Fruit fly (Drosophila melanogaster): Measurements from ENCODE around the gene narya.

narya gene

dm6 chrX:19496808-19497259, 22.0 kb downstream of the narya start:
- TF ChIP-seq CTCF (optimal IDR thresholded peaks at IDR 0.05) = no peak
- TF ChIP-seq CG8478 (optimal IDR thresholded peaks at IDR 0.05) = no peak

dm6 chrX:19497782-19498440, 23.0 kb downstream of the narya start:
- TF ChIP-seq CTCF (optimal IDR thresholded peaks at IDR 0.05) = no peak
- TF ChIP-seq CG8478 (optimal IDR thresholded peaks at IDR 0.05) = no peak

- no peak for TF ChIP-seq CG8478 (optimal IDR thresholded peaks at IDR 0.05)
- TF ChIP-seq CTCF (optimal IDR thresholded peaks at IDR 0.05) = no peak
Measured at dm6 chrX:19498755-19499321, 24.0 kb downstream of the narya start.

DNA sequence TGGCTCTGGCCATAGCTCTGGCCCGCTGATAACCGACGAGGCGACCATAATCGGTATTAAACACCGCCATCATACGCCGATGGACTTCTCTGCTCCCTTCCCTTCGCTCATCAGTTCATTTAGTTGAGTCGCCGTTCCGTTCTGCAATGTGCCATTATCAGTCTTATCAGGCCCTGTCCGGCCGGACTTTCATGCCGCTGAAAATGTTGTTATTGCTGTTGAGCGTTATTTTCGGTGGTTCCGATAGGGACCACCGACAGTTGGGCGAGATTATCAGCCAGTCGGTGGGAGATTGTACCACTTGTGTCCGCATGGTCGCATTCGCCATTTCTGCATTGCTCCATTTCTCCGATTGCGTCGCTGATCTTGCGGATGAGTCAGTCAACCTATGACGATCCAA, 26.4 kb downstream of the narya start:
- TF ChIP-seq CG8478 (optimal IDR thresholded peaks at IDR 0.05) (no peak), CTCF (optimal IDR thresholded peaks at IDR 0.05) (no peak)

dm6 chrX:19504170-19504765, 29.4 kb downstream of the narya start:
- TF ChIP-seq CG8478 (optimal IDR thresholded peaks at IDR 0.05) = no peak
- TF ChIP-seq CTCF (optimal IDR thresholded peaks at IDR 0.05) = no peak

DNA sequence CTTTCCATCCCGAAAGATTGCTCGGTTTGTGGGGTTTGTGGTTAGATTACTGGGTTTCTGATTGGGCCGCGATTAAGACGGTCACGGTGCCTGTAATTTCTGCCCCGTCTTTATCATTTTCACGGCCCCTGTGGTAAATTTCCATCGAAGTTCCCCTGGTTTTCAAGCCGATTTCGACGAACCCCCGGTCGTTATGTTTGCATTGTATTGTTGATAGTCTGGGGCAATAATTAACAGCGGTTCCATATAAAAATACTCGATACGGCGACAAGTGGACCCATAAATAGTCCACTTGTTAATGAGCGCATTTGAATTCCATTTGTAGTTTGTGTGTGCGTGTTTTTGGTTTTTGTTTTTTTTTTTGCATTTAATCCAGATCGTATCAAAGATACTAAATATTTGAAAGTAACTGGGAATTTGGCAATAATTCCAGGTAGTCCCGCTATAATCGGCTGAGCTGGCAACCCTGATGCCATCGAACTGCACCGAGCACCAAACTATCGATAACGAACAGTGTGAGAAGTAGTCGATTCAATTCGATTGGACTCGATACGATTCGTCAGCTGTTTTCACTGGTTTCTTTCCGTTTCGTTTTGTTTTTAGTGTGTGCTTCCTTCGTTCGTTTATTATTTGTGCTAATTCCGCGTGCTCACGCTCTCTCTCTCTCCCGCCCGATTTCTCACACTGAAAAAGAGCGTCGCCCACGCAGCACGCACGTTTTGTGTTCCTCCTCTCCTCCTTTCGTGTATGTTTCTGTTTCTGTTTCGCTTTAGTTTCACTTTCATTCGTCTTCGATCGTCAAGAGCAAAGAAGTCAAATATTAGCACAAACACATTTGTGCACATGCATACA, 30.7 kb downstream of the narya start:
- TF ChIP-seq CTCF (optimal IDR thresholded peaks at IDR 0.05) (peak; percentile 36 to 46), CG8478 (optimal IDR thresholded peaks at IDR 0.05) (no peak)

- no peak for TF ChIP-seq CG8478 (optimal IDR thresholded peaks at IDR 0.05)
- no peak for TF ChIP-seq CTCF (optimal IDR thresholded peaks at IDR 0.05)
Measured at dm6 chrX:19510204-19510603, 35.3 kb downstream of the narya start.

- no peak for TF ChIP-seq CG8478 (optimal IDR thresholded peaks at IDR 0.05)
- peak in 1 of 2 experiments; percentile 11 for TF ChIP-seq CTCF (optimal IDR thresholded peaks at IDR 0.05)
Measured at dm6 chrX:19520376-19520775, 45.5 kb downstream of the narya start.

DNA sequence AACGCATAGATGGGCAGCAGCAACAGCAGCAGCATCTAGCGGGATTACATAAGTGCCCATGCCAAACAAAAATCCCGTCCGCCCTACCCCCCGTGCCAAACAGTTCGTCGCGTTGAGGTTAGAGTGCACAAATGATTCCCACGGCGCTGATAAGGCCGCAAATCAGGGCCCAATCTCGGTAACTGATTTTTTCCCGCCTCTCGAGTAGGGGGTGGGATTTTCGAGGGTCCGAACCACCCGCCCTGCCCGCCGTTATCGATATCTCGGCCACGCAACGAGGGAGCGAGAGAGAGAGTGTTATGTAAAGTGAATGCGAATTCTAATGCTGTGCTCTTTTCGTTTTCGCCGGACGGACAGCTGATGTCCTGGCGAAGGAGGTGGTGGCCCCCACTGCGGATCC, 46.0 kb downstream of the narya start:
- TF ChIP-seq CG8478 (optimal IDR thresholded peaks at IDR 0.05) (no peak), CTCF (optimal IDR thresholded peaks at IDR 0.05) (no peak)

DNA sequence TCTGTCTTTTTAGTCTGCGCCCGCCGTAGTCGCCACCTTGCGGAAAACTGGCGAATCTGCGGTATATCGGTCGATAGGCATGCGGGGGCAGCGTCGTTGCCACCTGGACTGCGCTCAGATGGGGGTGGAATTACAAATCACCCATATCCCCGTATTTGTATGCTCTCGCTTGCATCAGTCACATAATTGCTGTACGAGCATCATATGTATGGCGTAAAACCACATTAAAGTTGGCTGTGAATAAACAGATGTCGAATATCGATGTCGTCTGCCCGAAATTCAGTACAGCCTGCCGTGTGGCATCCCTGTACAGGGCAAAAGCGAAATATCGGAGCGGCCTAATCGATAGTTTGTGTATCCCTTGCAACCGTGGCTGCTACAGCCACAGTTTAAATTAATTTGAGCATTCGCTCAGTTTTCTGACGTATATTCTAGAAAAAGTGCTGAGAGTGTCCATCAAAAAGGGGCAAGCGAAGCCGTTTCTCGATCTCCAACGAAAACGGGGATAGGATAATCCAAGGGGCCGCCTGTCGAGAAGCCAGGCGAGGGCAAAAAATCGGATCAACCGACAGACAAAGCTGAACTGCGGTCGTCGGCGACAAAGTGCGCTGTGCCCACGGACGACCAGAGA, 47.0 kb downstream of the narya start, which contains the start of the genes Idh3a and CoRest:
Gene Idh3a (minus strand): TSS at position 58 of the 631 bp plus-strand sequence.
Gene CoRest (plus strand): TSS at position 177 of the 631 bp plus-strand sequence.
- no peak for TF ChIP-seq CG8478 (optimal IDR thresholded peaks at IDR 0.05)
- peak; percentile 83 to 92 for TF ChIP-seq CTCF (optimal IDR thresholded peaks at IDR 0.05)

DNA sequence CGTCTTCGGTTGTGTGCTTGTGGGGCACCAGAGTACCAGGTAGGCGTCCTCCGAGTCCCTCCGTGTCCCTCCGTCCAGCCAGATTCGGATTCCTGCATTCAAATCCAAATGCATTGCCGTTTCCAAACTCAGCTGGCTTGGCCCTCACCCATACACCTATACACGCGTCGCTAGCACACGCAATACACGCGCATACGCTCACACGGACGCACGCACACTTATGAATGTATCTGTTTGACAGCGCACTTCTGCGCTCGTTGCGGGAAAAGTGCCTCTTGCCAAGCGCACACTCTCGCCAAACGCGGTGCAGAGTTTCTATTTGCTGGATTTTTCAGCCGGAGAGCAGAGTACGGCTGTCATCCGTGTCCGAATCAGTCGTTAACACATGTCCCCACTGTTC, 47.7 kb downstream of the narya start:
- no peak for TF ChIP-seq CTCF (optimal IDR thresholded peaks at IDR 0.05)
- no peak for TF ChIP-seq CG8478 (optimal IDR thresholded peaks at IDR 0.05)
